Fruit fly (Drosophila melanogaster) Kc167 (cell line): ENCODE results near the gene eag.

ENCODE experiments used
- Myc ChIP-seq: fragments of >200 bp; optimal IDR thresholded peaks from 2 replicates; lab custom pipeline; 2017; ENCODE audit warnings: missing external identifiers
- Sin3A ChIP-seq: fragments of >200 bp; optimal IDR thresholded peaks from 2 replicates; lab custom pipeline; 2018; ENCODE audit warnings: missing external identifiers
- h ChIP-seq: fragments of >200 bp; optimal IDR thresholded peaks from 3 replicates; lab custom pipeline; 2018; ENCODE audit warnings: missing external identifiers
- insv ChIP-seq: fragments of >200 bp; optimal IDR thresholded peaks from 3 replicates; lab custom pipeline; 2018; ENCODE audit warnings: missing external identifiers
- psq ChIP-seq: fragments of >200 bp; optimal IDR thresholded peaks from 2 replicates; lab custom pipeline; 2017; ENCODE audit warnings: missing external identifiers

DNA sequence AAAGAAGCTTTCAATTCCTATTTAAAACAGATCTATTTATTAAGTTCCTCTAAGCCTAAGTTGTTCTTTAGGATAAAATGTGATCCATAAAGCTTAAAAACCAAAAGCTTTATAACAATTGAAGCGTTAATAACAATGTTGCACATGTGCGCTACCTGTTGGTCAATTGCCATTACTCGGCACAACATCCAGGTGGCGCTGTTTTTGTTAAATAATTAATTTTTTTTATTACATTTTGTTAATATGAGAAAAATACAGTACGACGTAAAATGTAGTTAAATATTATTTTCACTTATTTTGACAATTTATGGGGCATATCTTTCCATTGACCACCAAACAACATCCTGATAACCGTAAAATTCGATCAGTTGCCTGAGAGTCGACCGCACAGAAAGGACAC lies 1.4 kb upstream of the eag start:
- TF ChIP-seq psq (lab: Kevin White, UChicago): no peak
- no peak for TF ChIP-seq insv (lab: Kevin White, UChicago)
- TF ChIP-seq Myc: no peak
- no peak for TF ChIP-seq h (lab: Kevin White, UChicago)
- no peak for TF ChIP-seq Sin3A (lab: Kevin White, UChicago)
